Fruit fly (Drosophila melanogaster) whole organism, pupa: ENCODE data around the gene Tti1.

Experiments
- CG10348 ChIP-seq: fragments of 200-800 bp; sonication (Bioruptor generic); IDR thresholded peaks from 2 replicates; pipeline ENCODE4 v1.3.6; 2022; ENCODE audit warnings: missing biosample characterization, missing genetic modification characterization
- CG13204 ChIP-seq: fragments of 200-800 bp; sonication (Bioruptor generic); optimal IDR thresholded peaks from 2 replicates; lab custom pipeline; 2018; ENCODE audit warnings: missing biosample characterization, mild to moderate bottlenecking, missing genetic modification characterization, moderate library complexity
- CG14655 ChIP-seq: fragments of 200-800 bp; sonication (Bioruptor generic); optimal IDR thresholded peaks from 3 replicates; lab custom pipeline; 2017; ENCODE audit warnings: mild to moderate bottlenecking, missing biosample characterization, missing genetic modification reagents, missing genetic modification characterization
- CG15710 ChIP-seq: fragments of 200-800 bp; sonication (Bioruptor generic); optimal IDR thresholded peaks from 2 replicates; lab custom pipeline; 2018; ENCODE audit warnings: missing biosample characterization, mild to moderate bottlenecking, missing genetic modification characterization, moderate library complexity
- CG32121 ChIP-seq: fragments of 200-800 bp; sonication (Bioruptor generic); IDR thresholded peaks from 2 replicates; pipeline ENCODE4 v1.3.6; 2022; ENCODE audit warnings: missing biosample characterization, missing genetic modification characterization
- CG34367 ChIP-seq: fragments of 200-800 bp; sonication (Bioruptor generic); optimal IDR thresholded peaks from 2 replicates; lab custom pipeline; 2018; ENCODE audit warnings: missing biosample characterization, mild to moderate bottlenecking, missing genetic modification characterization
- CG8301 ChIP-seq: fragments of 200-800 bp; sonication (Bioruptor generic); optimal IDR thresholded peaks from 2 replicates; lab custom pipeline; 2018; ENCODE audit warnings: missing biosample characterization, mild to moderate bottlenecking, missing genetic modification characterization
- D1 ChIP-seq: fragments of 200-800 bp; sonication (Bioruptor generic); optimal IDR thresholded peaks from 2 replicates; lab custom pipeline; 2018; ENCODE audit warnings: missing biosample characterization, mild to moderate bottlenecking, missing genetic modification characterization, moderate library complexity
- Pif1B ChIP-seq: fragments of 200-800 bp; sonication (Bioruptor generic); optimal IDR thresholded peaks from 3 replicates; lab custom pipeline; 2016; ENCODE audit warnings: missing biosample characterization, missing genetic modification characterization
- fd96Ca ChIP-seq: fragments of 200-800 bp; sonication (Bioruptor generic); IDR thresholded peaks from 3 replicates; pipeline ENCODE4 v1.3.6; 2022; ENCODE audit warnings: missing biosample characterization, missing genetic modification characterization
- gl ChIP-seq: fragments of 200-800 bp; sonication (Bioruptor generic); optimal IDR thresholded peaks from 2 replicates; lab custom pipeline; 2018; ENCODE audit warnings: missing biosample characterization, mild to moderate bottlenecking, missing genetic modification characterization
- rn ChIP-seq: fragments of 200-800 bp; sonication (Bioruptor generic); IDR thresholded peaks from 2 replicates; pipeline ENCODE4 v1.3.6; 2022; ENCODE audit warnings: missing biosample characterization, missing genetic modification characterization

dm6 chr3R:9710886-9711285 is 43.6 kb downstream of the Tti1 start, which contains the start of the genes trbd and dmt:
- TF ChIP-seq rn (GFP tag; lab: Robert Waterston, UW) (no peak), CG32121 (GFP tag; lab: Robert Waterston, UW) (no peak), CG8301 (no peak), CG15710 (tag; lab: Kevin White, UChicago) (no peak), CG34367 (tag; lab: Kevin White, UChicago) (no peak), CG13204 (GFP tag; lab: Kevin White, UChicago) (no peak), CG10348 (GFP tag; lab: Robert Waterston, UW) (no peak), D1 (no peak), gl (tag; lab: Kevin White, UChicago) (no peak), fd96Ca (GFP tag; lab: Robert Waterston, UW) (no peak), CG14655 (GFP tag; lab: Kevin White, UChicago) (no peak), Pif1B (GFP tag; lab: Kevin White, UChicago) (no peak)
